Fruit fly (Drosophila melanogaster): ENCODE measurements around the gene CG32533.

DNA sequence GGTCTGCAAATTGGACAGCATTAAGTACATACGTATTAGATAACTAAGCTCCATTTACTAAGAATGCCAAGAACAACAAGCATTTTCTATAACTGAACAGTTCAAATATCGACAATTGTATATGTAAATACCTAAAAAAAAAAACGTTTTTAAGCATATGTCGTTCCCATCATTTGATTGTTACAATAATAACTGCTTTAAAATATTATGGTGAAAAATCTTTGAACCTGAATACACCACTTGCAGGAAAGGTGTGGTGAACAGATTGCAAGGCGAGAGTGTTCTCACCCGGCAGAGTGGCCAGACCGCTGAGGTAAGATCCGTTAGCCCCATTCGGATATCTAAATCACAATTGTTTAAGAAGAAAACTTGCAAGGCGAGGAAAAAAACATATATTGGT is 4.4 kb downstream of the CG32533 start, which contains the start of gene narya:
- TF ChIP-seq Lpt (GFP tag; optimal IDR thresholded peaks at IDR 0.05) = no peak
- TF ChIP-seq OdsH (GFP tag; optimal IDR thresholded peaks at IDR 0.05) = no peak
- TF ChIP-seq spab (GFP tag; optimal IDR thresholded peaks at IDR 0.05) = no peak
- TF ChIP-seq salr (GFP tag; optimal IDR thresholded peaks at IDR 0.05) = no peak

Measured in whole organism, prepupa.